Fruit fly (Drosophila melanogaster) Kc167 (cell line): ENCODE results near the gene Sbat.

Experiments
- Myc ChIP-seq: fragments of >200 bp; optimal IDR thresholded peaks from 2 replicates; lab custom pipeline; 2017; ENCODE audit warnings: missing external identifiers
- h ChIP-seq: fragments of >200 bp; optimal IDR thresholded peaks from 3 replicates; lab custom pipeline; 2018; ENCODE audit warnings: missing external identifiers
- psq ChIP-seq: fragments of >200 bp; optimal IDR thresholded peaks from 2 replicates; lab custom pipeline; 2017; ENCODE audit warnings: missing external identifiers
- ttk ChIP-seq: sonication (Bioruptor generic); optimal IDR thresholded peaks from 2 replicates; lab custom pipeline; 2017; ENCODE audit warnings: missing external identifiers

dm6 chr2L:2886226-2886569, 8.1 kb downstream of the Sbat start:
- no peak for TF ChIP-seq psq (lab: Kevin White, UChicago)
- TF ChIP-seq Myc (lab: Kevin White, UChicago), result no peak
- no peak for TF ChIP-seq ttk (lab: Kevin White, UChicago)
- TF ChIP-seq h, result no peak
